Worm (Caenorhabditis elegans) whole organism, young adult: Measurements from ENCODE around the gene grsp-3.

Experiments used
- F57C9.4 ChIP-seq: sonication (generic microtip); optimal IDR thresholded peaks from 2 replicates; lab custom pipeline; 2017; ENCODE audit warnings: mild to moderate bottlenecking, missing genetic modification characterization, missing compliant biosample characterization
- Y95B8A.8 ChIP-seq: fragments of 200-800 bp; sonication (Bioruptor generic); IDR thresholded peaks from 2 replicates; pipeline ENCODE4 v1.3.6; 2022; ENCODE audit warnings: missing genetic modification reagents, missing genetic modification characterization, missing compliant biosample characterization
- aptf-3 ChIP-seq: fragments of 200-800 bp; sonication (Bioruptor generic); IDR thresholded peaks from 2 replicates; pipeline ENCODE4 v1.3.6; 2022; ENCODE audit warnings: missing genetic modification characterization, missing compliant biosample characterization
- ekl-4 ChIP-seq: fragments of 200-800 bp; sonication (Bioruptor generic); IDR thresholded peaks from 2 replicates; pipeline ENCODE4 v1.3.6; 2022; ENCODE audit warnings: missing genetic modification reagents, missing genetic modification characterization, missing compliant biosample characterization
- fkh-3 ChIP-seq: sonication (generic microtip); optimal IDR thresholded peaks from 2 replicates; lab custom pipeline; 2016; ENCODE audit warnings: mild to moderate bottlenecking, missing genetic modification characterization, missing compliant biosample characterization
- nfya-1 ChIP-seq: sonication (generic microtip); optimal IDR thresholded peaks from 2 replicates; lab custom pipeline; 2017; ENCODE audit warnings: antibody characterized with exemption, missing compliant biosample characterization, missing genetic modification characterization, borderline replicate concordance; ENCODE audit not compliant: insufficient read depth

DNA sequence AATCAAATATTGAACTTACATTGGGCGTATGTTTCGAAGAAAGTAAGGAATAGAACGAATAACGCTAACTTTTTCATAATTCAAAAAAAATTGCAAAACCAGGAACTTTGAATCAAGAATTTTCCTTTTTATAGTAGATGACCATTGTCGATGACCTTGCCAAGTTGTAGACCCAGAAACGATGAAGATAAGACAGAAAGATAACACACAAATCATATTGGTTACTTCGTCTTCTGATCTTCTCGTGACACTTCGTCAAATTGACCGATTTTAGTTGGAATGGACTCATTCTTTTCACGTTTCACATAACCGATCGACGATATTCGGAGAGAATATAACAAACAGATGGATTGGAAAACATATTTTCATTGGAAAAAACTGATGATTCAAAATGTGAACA lies at the start of gene grsp-3:
- no peak for TF ChIP-seq Y95B8A.8
- no peak for TF ChIP-seq aptf-3 (GFP tag; lab: Robert Waterston, UW)
- no peak for TF ChIP-seq F57C9.4 (tag; lab: Kevin White, UChicago)
- TF ChIP-seq fkh-3 (tag; lab: Kevin White, UChicago): no peak
- TF ChIP-seq nfya-1 (tag; lab: Kevin White, UChicago): no peak
- no peak for TF ChIP-seq ekl-4 (GFP tag; lab: Robert Waterston, UW)
